Worm (Caenorhabditis elegans) whole organism, L3 larva: ENCODE results near the gene fbxa-86.

Experiments
- R02D3.7 ChIP-seq: fragments of 150-350 bp; optimal IDR thresholded peaks from 2 replicates; lab custom pipeline; 2014; ENCODE audit warnings: missing biosample characterization, missing genetic modification characterization
- ZK546.5 ChIP-seq: sonication (generic microtip); optimal IDR thresholded peaks from 2 replicates; lab custom pipeline; 2017; ENCODE audit warnings: missing biosample characterization, missing genetic modification characterization
- aly-2 ChIP-seq: fragments of 150-350 bp; optimal IDR thresholded peaks from 2 replicates; lab custom pipeline; 2014; ENCODE audit warnings: missing biosample characterization, missing genetic modification characterization
- ceh-16 ChIP-seq: sonication (generic microtip); optimal IDR thresholded peaks from 2 replicates; lab custom pipeline; 2017; ENCODE audit warnings: missing biosample characterization, missing genetic modification characterization
- ceh-28 ChIP-seq: fragments of 150-350 bp; optimal IDR thresholded peaks from 2 replicates; lab custom pipeline; 2014; ENCODE audit warnings: missing biosample characterization, missing genetic modification reagents, missing genetic modification characterization
- ceh-82 ChIP-seq: fragments of 150-350 bp; optimal IDR thresholded peaks from 2 replicates; lab custom pipeline; 2014; ENCODE audit warnings: missing biosample characterization, missing genetic modification characterization
- ceh-9 ChIP-seq: sonication (generic microtip); optimal IDR thresholded peaks from 2 replicates; lab custom pipeline; 2018; ENCODE audit warnings: missing biosample characterization, missing genetic modification characterization
- daf-12 ChIP-seq: fragments of 150-350 bp; optimal IDR thresholded peaks from 2 replicates; lab custom pipeline; 2014; ENCODE audit warnings: missing biosample characterization, missing genetic modification reagents, missing genetic modification characterization
- egl-5 ChIP-seq: fragments of 150-350 bp; optimal IDR thresholded peaks from 2 replicates; lab custom pipeline; 2017; ENCODE audit warnings: missing biosample characterization, missing genetic modification reagents, missing genetic modification characterization, inconsistent platforms
- elt-1 ChIP-seq: fragments of 150-350 bp; optimal IDR thresholded peaks from 2 replicates; lab custom pipeline; 2014; ENCODE audit warnings: missing biosample characterization, missing genetic modification characterization
- elt-2 ChIP-seq: sonication (generic microtip); optimal IDR thresholded peaks from 2 replicates; lab custom pipeline; 2016; ENCODE audit warnings: missing genetic modification reagents, mild to moderate bottlenecking, missing genetic modification characterization, missing compliant biosample characterization
- eor-1 ChIP-seq, 2 experiments: fragments of 150-350 bp; optimal IDR thresholded peaks; 2 replicates each; lab custom pipeline; 2014 to 2018; ENCODE audit warnings: missing biosample characterization in 2 of 2, missing genetic modification characterization in 2 of 2
- fkh-10 ChIP-seq: sonication (generic microtip); optimal IDR thresholded peaks from 2 replicates; lab custom pipeline; 2017; ENCODE audit warnings: missing biosample characterization, missing genetic modification reagents, missing genetic modification characterization
- fkh-2 ChIP-seq: fragments of 150-350 bp; optimal IDR thresholded peaks from 2 replicates; lab custom pipeline; 2014; ENCODE audit warnings: missing biosample characterization, missing genetic modification reagents, missing genetic modification characterization
- fos-1 ChIP-seq: fragments of 150-350 bp; optimal IDR thresholded peaks from 2 replicates; lab custom pipeline; 2014; ENCODE audit warnings: missing biosample characterization, missing genetic modification characterization
- hmg-11 ChIP-seq: sonication (generic microtip); optimal IDR thresholded peaks from 2 replicates; lab custom pipeline; 2016; ENCODE audit warnings: missing genetic modification characterization, missing compliant biosample characterization
- jun-1 ChIP-seq: fragments of 150-350 bp; optimal IDR thresholded peaks from 2 replicates; lab custom pipeline; 2014; ENCODE audit warnings: missing biosample characterization, missing genetic modification reagents, missing genetic modification characterization
- lin-15B ChIP-seq: fragments of 150-350 bp; optimal IDR thresholded peaks from 2 replicates; lab custom pipeline; 2014; ENCODE audit warnings: missing biosample characterization, missing genetic modification characterization
- lin-39 ChIP-seq: fragments of 150-350 bp; optimal IDR thresholded peaks from 2 replicates; lab custom pipeline; 2018; ENCODE audit warnings: missing biosample characterization, missing genetic modification reagents, missing genetic modification characterization
- lsy-12 ChIP-seq: sonication (generic microtip); optimal IDR thresholded peaks from 2 replicates; lab custom pipeline; 2016; ENCODE audit warnings: mild to moderate bottlenecking, missing genetic modification characterization, missing compliant biosample characterization
- mdl-1 ChIP-seq: fragments of 150-350 bp; optimal IDR thresholded peaks from 2 replicates; lab custom pipeline; 2014; ENCODE audit warnings: missing biosample characterization, missing genetic modification characterization
- mml-1 ChIP-seq: fragments of 150-350 bp; sonication (generic microtip); optimal IDR thresholded peaks from 3 replicates; lab custom pipeline; 2014; ENCODE audit warnings: missing biosample characterization, missing genetic modification characterization
- nfya-1 ChIP-seq: sonication (generic microtip); optimal IDR thresholded peaks from 2 replicates; lab custom pipeline; 2017; ENCODE audit warnings: missing genetic modification characterization, mild to moderate bottlenecking, missing compliant biosample characterization, antibody characterized with exemption, moderate library complexity; ENCODE audit not compliant: insufficient read depth
- nhr-11 ChIP-seq: fragments of 150-350 bp; optimal IDR thresholded peaks from 2 replicates; lab custom pipeline; 2014; ENCODE audit warnings: missing biosample characterization, missing genetic modification characterization
- nhr-23 ChIP-seq: fragments of 150-350 bp; optimal IDR thresholded peaks from 2 replicates; lab custom pipeline; 2014; ENCODE audit warnings: missing biosample characterization, missing genetic modification reagents, missing genetic modification characterization
- nhr-237 ChIP-seq: fragments of 150-350 bp; optimal IDR thresholded peaks from 2 replicates; lab custom pipeline; 2014; ENCODE audit warnings: missing biosample characterization, missing genetic modification characterization
- nhr-25 ChIP-seq: sonication (generic microtip); optimal IDR thresholded peaks from 2 replicates; lab custom pipeline; 2017; ENCODE audit warnings: missing biosample characterization, missing genetic modification characterization
- nhr-28 ChIP-seq: fragments of 150-350 bp; optimal IDR thresholded peaks from 2 replicates; lab custom pipeline; 2014; ENCODE audit warnings: missing biosample characterization, missing genetic modification characterization
- nhr-67 ChIP-seq: fragments of 150-350 bp; optimal IDR thresholded peaks from 2 replicates; lab custom pipeline; 2014; ENCODE audit warnings: missing biosample characterization, missing genetic modification characterization
- nhr-76 ChIP-seq: fragments of 150-350 bp; sonication (generic microtip); optimal IDR thresholded peaks from 5 replicates; lab custom pipeline; 2014; ENCODE audit warnings: missing biosample characterization, missing genetic modification characterization
- pqm-1 ChIP-seq: fragments of 150-350 bp; optimal IDR thresholded peaks from 2 replicates; lab custom pipeline; 2017; ENCODE audit warnings: missing biosample characterization, missing genetic modification characterization, inconsistent platforms
- sea-2 ChIP-seq: fragments of 150-350 bp; sonication (generic microtip); optimal IDR thresholded peaks from 4 replicates; lab custom pipeline; 2014; ENCODE audit warnings: missing biosample characterization, missing genetic modification reagents, missing genetic modification characterization
- skn-1 ChIP-seq: fragments of 150-350 bp; optimal IDR thresholded peaks from 2 replicates; lab custom pipeline; 2014; ENCODE audit warnings: missing biosample characterization, missing genetic modification characterization
- tbx-2 ChIP-seq: sonication (generic microtip); optimal IDR thresholded peaks from 2 replicates; lab custom pipeline; 2016; ENCODE audit warnings: mild to moderate bottlenecking, missing genetic modification characterization, missing compliant biosample characterization
- unc-39 ChIP-seq: sonication (generic microtip); optimal IDR thresholded peaks from 4 replicates; lab custom pipeline; 2017; ENCODE audit warnings: missing biosample characterization, missing genetic modification characterization
- unc-62 ChIP-seq: fragments of 150-350 bp; sonication (generic microtip); optimal IDR thresholded peaks from 4 replicates; lab custom pipeline; 2014; ENCODE audit warnings: missing biosample characterization, missing genetic modification reagents, missing genetic modification characterization
- ztf-11 ChIP-seq: fragments of 150-350 bp; optimal IDR thresholded peaks from 2 replicates; lab custom pipeline; 2014; ENCODE audit warnings: missing biosample characterization, missing genetic modification characterization
- ztf-4 ChIP-seq: fragments of 150-350 bp; optimal IDR thresholded peaks from 2 replicates; lab custom pipeline; 2014; ENCODE audit warnings: missing biosample characterization, missing genetic modification characterization

fbxa-86 gene

ce11 chrIV:4937647-4938046 lies at the start of gene fbxa-86:
fbxa-86 (minus strand) TSS chrIV:4938013.
- TF ChIP-seq fkh-10 (GFP tag; lab: Kevin White, UChicago) (no peak), mml-1 (no peak), eor-1 (tag; optimal IDR thresholded peaks at IDR 0.05; lab: Kevin White, UChicago) (no peak), nhr-67 (tag; lab: Kevin White, UChicago) (no peak), lin-15B (no peak), pqm-1 (tag; lab: Kevin White, UChicago) (peak; percentile 30), mdl-1 (tag; lab: Kevin White, UChicago) (no peak), elt-2 (peak; percentile 57), nhr-28 (tag; lab: Kevin White, UChicago) (no peak)

ce11 chrIV:4986246-4986645 lies 48.4 kb upstream of the fbxa-86 start, which contains the start of gene clec-177:
clec-177 (plus strand) TSS chrIV:4986546.
- TF ChIP-seq R02D3.7 (tag; lab: Kevin White, UChicago) (no peak), ztf-4 (tag; lab: Kevin White, UChicago) (no peak), nhr-25 (no peak), pqm-1 (tag; lab: Kevin White, UChicago) (no peak), ztf-11 (tag; lab: Kevin White, UChicago) (no peak), mml-1 (no peak)

ce11 chrIV:4983746-4984145 lies 45.9 kb upstream of the fbxa-86 start, which contains the start of gene clec-176:
clec-176 (plus strand) TSS chrIV:4984046.
- TF ChIP-seq nfya-1 (tag; lab: Kevin White, UChicago) (no peak), sea-2 (GFP tag; lab: Kevin White, UChicago) (no peak), ZK546.5 (tag; lab: Kevin White, UChicago) (no peak), hmg-11 (no peak), nhr-25 (no peak), ceh-16 (no peak), fkh-2 (tag; lab: Kevin White, UChicago) (no peak), lsy-12 (no peak), daf-12 (no peak), nhr-67 (tag; lab: Kevin White, UChicago) (no peak), lin-39 (no peak)

DNA sequence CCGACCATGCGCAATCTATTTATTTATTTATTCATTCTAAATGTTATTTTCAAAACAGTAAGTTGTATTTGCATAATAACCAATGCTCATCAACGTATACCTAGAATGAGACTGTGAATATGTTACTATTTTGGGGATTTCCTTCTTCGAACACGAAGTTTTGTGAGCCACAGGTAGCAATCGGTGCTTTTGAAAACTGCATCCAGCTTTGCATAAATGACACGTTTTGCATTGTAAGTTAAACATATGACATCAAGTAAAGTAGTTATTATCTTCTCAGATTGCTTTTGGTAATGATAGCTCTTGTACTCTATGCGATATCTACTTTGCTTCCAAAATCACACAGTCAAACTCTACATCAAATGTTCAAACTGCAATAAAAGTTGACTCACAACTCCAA lies 44.7 kb upstream of the fbxa-86 start, which contains the start of gene E03H12.4:
E03H12.4 (plus strand) TSS at position 120 of the 400 bp plus-strand sequence.
- TF ChIP-seq ztf-4 (tag; lab: Kevin White, UChicago) (no peak), jun-1 (tag; lab: Kevin White, UChicago) (no peak), unc-39 (tag; lab: Kevin White, UChicago) (no peak), mml-1 (no peak), nhr-76 (no peak), ztf-11 (tag; lab: Kevin White, UChicago) (no peak), tbx-2 (no peak), skn-1 (tag; lab: Kevin White, UChicago) (no peak), hmg-11 (no peak), fos-1 (no peak), elt-2 (no peak), nhr-23 (tag; lab: Kevin White, UChicago) (no peak), unc-62 (GFP tag; lab: Kevin White, UChicago) (no peak), R02D3.7 (tag; lab: Kevin White, UChicago) (no peak)

DNA sequence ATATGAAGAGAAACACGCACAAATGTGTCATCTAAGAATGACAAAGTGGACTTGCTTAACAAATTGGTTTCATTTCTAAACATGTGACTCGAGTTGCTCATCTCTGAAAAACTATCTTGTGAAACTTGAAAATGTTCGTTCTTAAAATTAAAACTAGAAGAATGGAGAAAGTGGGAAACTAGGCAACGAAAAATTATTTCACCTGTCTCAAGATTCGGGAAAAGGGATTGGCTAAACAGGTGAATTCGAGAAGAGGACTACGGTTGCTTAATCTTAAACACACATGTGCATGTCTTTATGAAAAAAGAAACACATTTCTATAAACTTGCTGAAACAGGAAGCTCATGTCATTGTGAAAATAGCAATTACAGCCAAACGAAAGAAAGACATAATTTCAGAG lies 43.2 kb upstream of the fbxa-86 start, which contains the start of gene srz-24:
srz-24 (minus strand) TSS at position 101 of the 400 bp plus-strand sequence.
- TF ChIP-seq aly-2 (no peak), fkh-2 (tag; lab: Kevin White, UChicago) (no peak), lin-15B (no peak), egl-5 (no peak), tbx-2 (no peak), ceh-28 (tag; lab: Kevin White, UChicago) (no peak), ZK546.5 (tag; lab: Kevin White, UChicago) (no peak), nhr-28 (tag; lab: Kevin White, UChicago) (no peak), elt-1 (tag; lab: Kevin White, UChicago) (no peak), nhr-23 (tag; lab: Kevin White, UChicago) (no peak), nhr-76 (no peak), nhr-237 (no peak), fkh-10 (GFP tag; lab: Kevin White, UChicago) (no peak), nhr-11 (tag; lab: Kevin White, UChicago) (no peak), nhr-67 (tag; lab: Kevin White, UChicago) (no peak), ceh-82 (tag; lab: Kevin White, UChicago) (no peak), ceh-9 (tag; lab: Kevin White, UChicago) (no peak)
